Worm (Caenorhabditis elegans) whole organism, L4 larva: Measurements from ENCODE around the gene C09H10.9.

Experiments used
- lir-3 ChIP-seq: sonication (generic microtip); optimal IDR thresholded peaks from 2 replicates; lab custom pipeline; 2016; ENCODE audit warnings: mild to moderate bottlenecking, missing genetic modification characterization, missing compliant biosample characterization
- nhr-28 ChIP-seq: fragments of 150-350 bp; optimal IDR thresholded peaks from 2 replicates; lab custom pipeline; 2014; ENCODE audit warnings: missing biosample characterization, missing genetic modification characterization
- pqm-1 ChIP-seq: sonication (generic microtip); optimal IDR thresholded peaks from 2 replicates; lab custom pipeline; 2017; ENCODE audit warnings: missing biosample characterization, missing genetic modification characterization

- TF ChIP-seq nhr-28 (no peak), pqm-1 (tag; lab: Kevin White, UChicago) (no peak), lir-3 (tag; lab: Kevin White, UChicago) (no peak)
These were observed 27.7 kb upstream of the C09H10.9 start for ce11 chrII:11076550-11076949.
